Worm (Caenorhabditis elegans): ENCODE data around the gene scl-13.

ce11 chrV:3776086-3776589, 35.3 kb downstream of the scl-13 start, which contains the start of gene cysl-3:
- no peak for TF ChIP-seq ama-1 (optimal IDR thresholded peaks at IDR 0.05)
- TF ChIP-seq ceh-13 (GFP tag; optimal IDR thresholded peaks at IDR 0.05) = no peak
- no peak for TF ChIP-seq sea-1 (GFP tag; conservative IDR thresholded peaks at IDR 0.05)

All from whole organism, early embryonic.